Fruit fly (Drosophila melanogaster) whole organism, embryonic: ENCODE results near the gene Ctr1A.

ENCODE experiments used
- Antp ChIP-seq: fragments of 200-800 bp; sonication (Bioruptor generic); optimal IDR thresholded peaks from 3 replicates; lab custom pipeline; 2016; ENCODE audit warnings: missing biosample characterization, missing genetic modification characterization
- B-H2 ChIP-seq: fragments of 200-800 bp; sonication (Bioruptor generic); optimal IDR thresholded peaks from 2 replicates; lab custom pipeline; 2018; ENCODE audit warnings: missing biosample characterization, mild to moderate bottlenecking, missing genetic modification characterization
- CG1024 ChIP-seq: fragments of 200-800 bp; sonication (Bioruptor generic); IDR thresholded peaks from 2 replicates; pipeline ENCODE4 v1.3.6; 2022; ENCODE audit warnings: missing biosample characterization, missing genetic modification characterization
- CG10321 ChIP-seq: fragments of 200-800 bp; sonication (Bioruptor generic); IDR thresholded peaks from 2 replicates; pipeline ENCODE4 v1.3.6; 2022; ENCODE audit warnings: missing biosample characterization, missing genetic modification characterization
- CG12155 ChIP-seq: fragments of 200-800 bp; sonication (Bioruptor generic); optimal IDR thresholded peaks from 3 replicates; lab custom pipeline; 2016; ENCODE audit warnings: missing biosample characterization, missing genetic modification characterization
- CG13775 ChIP-seq: fragments of 200-800 bp; sonication (Bioruptor generic); optimal IDR thresholded peaks from 3 replicates; lab custom pipeline; 2017; ENCODE audit warnings: missing biosample characterization, mild to moderate bottlenecking, missing genetic modification characterization
- CG14014 ChIP-seq: fragments of 200-800 bp; sonication (Bioruptor generic); IDR thresholded peaks from 2 replicates; pipeline ENCODE4 v1.3.6; 2022; ENCODE audit warnings: missing biosample characterization, missing genetic modification characterization
- CG1603 ChIP-seq: fragments of 200-800 bp; sonication (Bioruptor generic); optimal IDR thresholded peaks from 2 replicates; lab custom pipeline; 2019; ENCODE audit warnings: missing biosample characterization, mild to moderate bottlenecking, missing genetic modification characterization, moderate library complexity
- CG16779 ChIP-seq: fragments of 200-800 bp; sonication (Bioruptor generic); IDR thresholded peaks from 2 replicates; pipeline ENCODE4 v1.3.6; 2022; ENCODE audit warnings: missing biosample characterization, missing genetic modification characterization
- CG17361 ChIP-seq: fragments of 200-800 bp; sonication (Bioruptor generic); IDR thresholded peaks from 3 replicates; pipeline ENCODE4 v1.3.6; 2022; ENCODE audit warnings: missing biosample characterization, missing genetic modification characterization
- CG17802 ChIP-seq: fragments of 200-800 bp; sonication (Bioruptor generic); optimal IDR thresholded peaks from 2 replicates; lab custom pipeline; 2018; ENCODE audit warnings: missing biosample characterization, mild to moderate bottlenecking, missing genetic modification characterization, moderate library complexity
- CG18262 ChIP-seq: fragments of 200-800 bp; optimal IDR thresholded peaks from 3 replicates; lab custom pipeline; 2019; ENCODE audit warnings: missing biosample characterization, mild to moderate bottlenecking, missing genetic modification characterization, moderate library complexity
- CG31441 ChIP-seq: fragments of 200-800 bp; sonication (Bioruptor generic); IDR thresholded peaks from 2 replicates; pipeline ENCODE4 v1.3.6; 2022; ENCODE audit warnings: missing biosample characterization, missing genetic modification characterization
- CG3163 ChIP-seq: fragments of 200-800 bp; sonication (Bioruptor generic); optimal IDR thresholded peaks from 3 replicates; lab custom pipeline; 2016; ENCODE audit warnings: missing biosample characterization, missing genetic modification characterization
- CG3847 ChIP-seq: fragments of 200-800 bp; sonication (Bioruptor generic); IDR thresholded peaks from 2 replicates; pipeline ENCODE4 v1.3.6; 2022; ENCODE audit warnings: missing biosample characterization, missing genetic modification characterization
- CG4328 ChIP-seq: fragments of 200-800 bp; sonication (Bioruptor generic); optimal IDR thresholded peaks from 3 replicates; lab custom pipeline; 2017; ENCODE audit warnings: missing biosample characterization, missing genetic modification reagents, missing genetic modification characterization
- CG4854 ChIP-seq: fragments of 200-800 bp; sonication (Bioruptor generic); optimal IDR thresholded peaks from 2 replicates; lab custom pipeline; 2016; ENCODE audit warnings: missing biosample characterization, missing genetic modification characterization, inconsistent platforms
- CG6272 ChIP-seq: fragments of 200-800 bp; sonication (Bioruptor generic); IDR thresholded peaks from 2 replicates; pipeline ENCODE4 v1.3.6; 2022; ENCODE audit warnings: missing biosample characterization, missing genetic modification characterization
- CG7271 ChIP-seq: fragments of 200-800 bp; sonication (Bioruptor generic); optimal IDR thresholded peaks from 2 replicates; lab custom pipeline; 2018; ENCODE audit warnings: missing biosample characterization, mild to moderate bottlenecking, missing genetic modification characterization, moderate library complexity
- CG8290 ChIP-seq, 3 experiments: fragments of 200-800 bp; sonication (Bioruptor generic); optimal IDR thresholded peaks; 2 replicates each; lab custom pipeline; 2016 to 2019; ENCODE audit warnings: missing biosample characterization in 3 of 3, missing genetic modification characterization in 3 of 3, mild to moderate bottlenecking in 2 of 3, moderate library complexity in 1 of 3
- CG9437 ChIP-seq: fragments of 200-800 bp; sonication (Bioruptor generic); optimal IDR thresholded peaks from 2 replicates; lab custom pipeline; 2018; ENCODE audit warnings: missing biosample characterization, mild to moderate bottlenecking, missing genetic modification characterization
- CG9609 ChIP-seq: fragments of 200-800 bp; sonication (Bioruptor generic); optimal IDR thresholded peaks from 3 replicates; lab custom pipeline; 2016; ENCODE audit warnings: missing biosample characterization, missing genetic modification characterization
- D ChIP-seq, 2 experiments: fragments of 200-800 bp in 1 of 2; fragments of >200 bp in 1 of 2; sonication (Bioruptor generic) in 1 of 2; optimal IDR thresholded peaks; 2 replicates in 1 of 2; 3 replicates in 1 of 2; lab custom pipeline; 2017; ENCODE audit warnings: mild to moderate bottlenecking in 1 of 2, missing biosample characterization in 1 of 2, missing genetic modification characterization in 1 of 2, missing genetic modification reagents in 1 of 2
- ERR ChIP-seq: fragments of 200-800 bp; sonication (Bioruptor generic); optimal IDR thresholded peaks from 2 replicates; lab custom pipeline; 2016; ENCODE audit warnings: missing biosample characterization, missing genetic modification characterization
- Fer3 ChIP-seq: fragments of 200-800 bp; sonication (Bioruptor generic); optimal IDR thresholded peaks from 2 replicates; lab custom pipeline; 2018; ENCODE audit warnings: missing biosample characterization, mild to moderate bottlenecking, missing genetic modification characterization, moderate library complexity
- GATAe ChIP-seq: fragments of 200-800 bp; sonication (Bioruptor generic); conservative IDR thresholded peaks from 2 replicates; pipeline ENCODE4 v1.3.6; 2022; ENCODE audit warnings: missing biosample characterization, missing genetic modification characterization
- Hmx ChIP-seq: fragments of 200-800 bp; sonication (Bioruptor generic); optimal IDR thresholded peaks from 2 replicates; lab custom pipeline; 2016; ENCODE audit warnings: missing biosample characterization, missing genetic modification characterization
- Nf-YA ChIP-seq: fragments of 200-800 bp; sonication (Bioruptor generic); IDR thresholded peaks from 2 replicates; pipeline ENCODE4 v1.3.6; 2022; ENCODE audit warnings: missing biosample characterization, missing genetic modification characterization
- Six4 ChIP-seq: fragments of 200-800 bp; sonication (Bioruptor generic); optimal IDR thresholded peaks from 2 replicates; lab custom pipeline; 2016; ENCODE audit warnings: missing biosample characterization, missing genetic modification characterization
- Trl ChIP-seq, 3 experiments: fragments of >200 bp in 2 of 3; fragments of 200-800 bp in 1 of 3; sonication (Bioruptor generic) in 1 of 3; optimal IDR thresholded peaks; 2 replicates in 1 of 3; 3 replicates in 2 of 3; lab custom pipeline; 2016 to 2017; ENCODE audit warnings: missing biosample characterization in 1 of 3, missing genetic modification characterization in 1 of 3
- Xbp1 ChIP-seq: fragments of 200-800 bp; sonication (Bioruptor generic); optimal IDR thresholded peaks from 3 replicates; lab custom pipeline; 2016; ENCODE audit warnings: missing biosample characterization, mild to moderate bottlenecking, missing genetic modification characterization
- cwo ChIP-seq: fragments of 200-800 bp; sonication (Bioruptor generic); optimal IDR thresholded peaks from 3 replicates; lab custom pipeline; 2017; ENCODE audit warnings: missing biosample characterization, missing genetic modification characterization, mild to moderate bottlenecking, moderate library complexity, missing genetic modification reagents
- eve ChIP-seq, 2 experiments: fragments of >200 bp; optimal IDR thresholded peaks; 2 replicates each; lab custom pipeline; 2017; ENCODE audit warnings: missing biosample characterization in 2 of 2, missing genetic modification characterization in 2 of 2
- exex ChIP-seq: fragments of 200-800 bp; sonication (Bioruptor generic); optimal IDR thresholded peaks from 4 replicates; lab custom pipeline; 2018; ENCODE audit warnings: missing biosample characterization, mild to moderate bottlenecking, missing genetic modification characterization, moderate library complexity
- fd96Cb ChIP-seq: fragments of 200-800 bp; sonication (Bioruptor generic); optimal IDR thresholded peaks from 2 replicates; lab custom pipeline; 2018; ENCODE audit warnings: missing biosample characterization, mild to moderate bottlenecking, missing genetic modification characterization, moderate library complexity
- gfzf ChIP-seq: fragments of 200-800 bp; sonication (Bioruptor generic); optimal IDR thresholded peaks from 2 replicates; lab custom pipeline; 2016; ENCODE audit warnings: missing biosample characterization, mild to moderate bottlenecking, missing genetic modification characterization, moderate library complexity
- gro ChIP-seq: fragments of 200-800 bp; sonication (Bioruptor generic); optimal IDR thresholded peaks from 2 replicates; lab custom pipeline; 2016; ENCODE audit warnings: missing biosample characterization, missing genetic modification characterization
- gsb-n ChIP-seq: fragments of 200-800 bp; sonication (Bioruptor generic); optimal IDR thresholded peaks from 3 replicates; lab custom pipeline; 2018; ENCODE audit warnings: missing biosample characterization, mild to moderate bottlenecking, missing genetic modification characterization
- ham ChIP-seq: fragments of 200-800 bp; sonication (Bioruptor generic); IDR thresholded peaks from 2 replicates; pipeline ENCODE4 v1.3.6; 2022; ENCODE audit warnings: missing biosample characterization, missing genetic modification characterization
- kah ChIP-seq: fragments of 200-800 bp; sonication (Bioruptor generic); optimal IDR thresholded peaks from 2 replicates; lab custom pipeline; 2018; ENCODE audit warnings: missing biosample characterization, mild to moderate bottlenecking, missing genetic modification characterization
- oc ChIP-seq: fragments of 200-800 bp; sonication (Bioruptor generic); optimal IDR thresholded peaks from 2 replicates; lab custom pipeline; 2018; ENCODE audit warnings: missing biosample characterization, mild to moderate bottlenecking, missing genetic modification characterization, moderate library complexity
- prd ChIP-seq, 3 experiments: fragments of >200 bp in 2 of 3; fragments of 200-800 bp in 1 of 3; sonication (Bioruptor generic) in 1 of 3; optimal IDR thresholded peaks in 2 of 3; IDR thresholded peaks in 1 of 3; 2 replicates in 2 of 3; 3 replicates in 1 of 3; pipeline versions ENCODE4 v1.3.6 to Lab custom; 2017 to 2022; ENCODE audit warnings: missing biosample characterization in 1 of 3, missing genetic modification characterization in 1 of 3
- sens ChIP-seq: fragments of 200-800 bp; sonication (Bioruptor generic); peaks from one replicate; lab custom pipeline; 2016; ENCODE audit warnings: missing biosample characterization, missing genetic modification characterization
- shn ChIP-seq: fragments of 200-800 bp; sonication (Bioruptor generic); optimal IDR thresholded peaks from 3 replicates; lab custom pipeline; 2016; ENCODE audit warnings: missing biosample characterization, missing genetic modification characterization
- sisA ChIP-seq: fragments of 200-800 bp; sonication (Bioruptor generic); IDR thresholded peaks from 2 replicates; pipeline ENCODE4 v1.3.6; 2022; ENCODE audit warnings: missing biosample characterization, missing genetic modification characterization
- tio ChIP-seq: fragments of 200-800 bp; sonication (Bioruptor generic); optimal IDR thresholded peaks from 2 replicates; lab custom pipeline; 2017; ENCODE audit warnings: missing biosample characterization, missing genetic modification characterization, inconsistent platforms
- trem ChIP-seq: fragments of 200-800 bp; optimal IDR thresholded peaks from 3 replicates; lab custom pipeline; 2019; ENCODE audit warnings: missing biosample characterization, mild to moderate bottlenecking, missing genetic modification characterization, moderate library complexity
- unpg ChIP-seq: fragments of 200-800 bp; sonication (Bioruptor generic); optimal IDR thresholded peaks from 3 replicates; lab custom pipeline; 2018; ENCODE audit warnings: missing biosample characterization, mild to moderate bottlenecking, missing genetic modification characterization, moderate library complexity
- zfh1 ChIP-seq: fragments of 200-800 bp; sonication (Bioruptor generic); IDR thresholded peaks from 3 replicates; pipeline ENCODE4 v1.3.6; 2022; ENCODE audit warnings: missing biosample characterization, missing genetic modification characterization
- zfh2 ChIP-seq: fragments of 200-800 bp; sonication (Bioruptor generic); optimal IDR thresholded peaks from 2 replicates; lab custom pipeline; 2016; ENCODE audit warnings: missing biosample characterization, missing genetic modification characterization

Ctr1A gene

DNA sequence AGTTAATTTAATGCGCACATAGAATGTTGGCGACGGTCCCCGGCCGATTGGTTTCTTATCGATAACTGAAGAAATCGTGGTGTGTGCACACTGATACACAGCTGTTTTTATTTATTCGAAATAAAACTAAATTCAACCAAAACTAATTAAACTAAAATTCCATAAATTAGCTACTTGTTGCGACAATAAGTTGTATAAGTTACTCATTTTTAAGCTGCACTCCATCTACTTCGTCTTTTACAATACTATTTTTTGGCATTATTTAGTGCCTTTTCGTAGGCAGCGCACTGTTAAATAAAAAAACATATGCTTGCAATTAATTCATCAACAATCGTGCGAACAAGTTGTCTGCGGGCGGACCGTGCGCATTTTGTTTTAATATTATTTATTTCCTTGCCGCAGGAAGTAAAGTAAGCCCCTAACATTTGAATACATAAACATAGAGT lies at the start of gene Ctr1A, which contains the start of gene CG3224 (continued):
- TF ChIP-seq CG18262 (no peak), CG4854 (no peak), cwo (GFP tag; lab: Kevin White, UChicago) (no peak), B-H2 (GFP tag; lab: Kevin White, UChicago) (no peak), CG13775 (GFP tag; lab: Kevin White, UChicago) (no peak), CG10321 (no peak), CG12155 (GFP tag; lab: Kevin White, UChicago) (no peak), Antp (GFP tag; lab: Kevin White, UChicago) (no peak), gsb-n (tag; lab: Kevin White, UChicago) (no peak), CG3847 (GFP tag; lab: Robert Waterston, UW) (no peak), shn (GFP tag; lab: Kevin White, UChicago) (no peak), GATAe (no peak), CG17802 (tag; lab: Kevin White, UChicago) (no peak), CG3163 (GFP tag; lab: Kevin White, UChicago) (no peak), prd (optimal IDR thresholded peaks at IDR 0.05; lab: Kevin White, UChicago) (no peak), prd (GFP tag; IDR thresholded peaks at IDR 0.05; lab: Robert Waterston, UW) (no peak), unpg (GFP tag; lab: Kevin White, UChicago) (no peak), exex (tag; lab: Kevin White, UChicago) (peak; percentile 24), Hmx (GFP tag; lab: Kevin White, UChicago) (no peak), tio (GFP tag; lab: Kevin White, UChicago) (no peak), Fer3 (tag; lab: Kevin White, UChicago) (no peak), zfh2 (no peak), CG4328 (GFP tag; lab: Kevin White, UChicago) (no peak), CG14014 (GFP tag; lab: Robert Waterston, UW) (no peak), CG9609 (GFP tag; lab: Kevin White, UChicago) (no peak), eve (GFP tag; optimal IDR thresholded peaks at IDR 0.05; lab: Kevin White, UChicago) (peak in 1 of 2 experiments; percentile 28), CG17361 (GFP tag; lab: Robert Waterston, UW) (peak; percentile 21; the same call in 1 of the 3 replicates), CG16779 (GFP tag; lab: Robert Waterston, UW) (no peak), CG1603 (peak; percentile 31), CG8290 (GFP tag; optimal IDR thresholded peaks at IDR 0.05; lab: Kevin White, UChicago) (no peak), CG8290 (tag; optimal IDR thresholded peaks at IDR 0.05; lab: Kevin White, UChicago) (no peak), CG31441 (GFP tag; lab: Robert Waterston, UW) (0 out of 2 replicates have a peak, but pooled peaks have one; percentile 16), D (optimal IDR thresholded peaks at IDR 0.05; lab: Kevin White, UChicago) (no peak), D (GFP tag; optimal IDR thresholded peaks at IDR 0.05; lab: Kevin White, UChicago) (no peak), gfzf (GFP tag; lab: Kevin White, UChicago) (peak; percentile 80), CG6272 (GFP tag; lab: Robert Waterston, UW) (no peak), CG1024 (no peak), Nf-YA (GFP tag; lab: Robert Waterston, UW) (no peak), CG9437 (GFP tag; lab: Kevin White, UChicago) (no peak), ham (GFP tag; lab: Robert Waterston, UW) (no peak), sens (GFP tag; lab: Kevin White, UChicago) (peak; percentile 32), Trl (optimal IDR thresholded peaks at IDR 0.05; lab: Kevin White, UChicago) (no peak), Trl (GFP tag; optimal IDR thresholded peaks at IDR 0.05; lab: Kevin White, UChicago) (no peak), oc (no peak), CG7271 (tag; lab: Kevin White, UChicago) (no peak), kah (GFP tag; lab: Kevin White, UChicago) (no peak), fd96Cb (tag; lab: Kevin White, UChicago) (no peak), gro (GFP tag; lab: Kevin White, UChicago) (no peak), trem (tag; lab: Kevin White, UChicago) (peak; percentile 76), Xbp1 (GFP tag; lab: Kevin White, UChicago) (no peak), Six4 (no peak), sisA (GFP tag; lab: Robert Waterston, UW) (no peak), zfh1 (no peak), ERR (GFP tag; lab: Kevin White, UChicago) (no peak)
